Worm (Caenorhabditis elegans): Measurements from ENCODE around the gene C07H6.9.

C07H6.9 gene

ce11 chrIII:7542037-7542436 is 42.8 kb upstream of the C07H6.9 start:
- TF ChIP-seq bed-3 (GFP tag; optimal IDR thresholded peaks at IDR 0.05) (no peak), nhr-76 (tag; optimal IDR thresholded peaks at IDR 0.05) (no peak), snpc-4 (tag; optimal IDR thresholded peaks at IDR 0.05) (no peak), sem-2 (GFP tag; optimal IDR thresholded peaks at IDR 0.05) (no peak), cnd-1 (tag; optimal IDR thresholded peaks at IDR 0.05) (no peak), pha-4 (tag; optimal IDR thresholded peaks at IDR 0.05) (no peak), elt-3 (tag; optimal IDR thresholded peaks at IDR 0.05) (no peak), zip-8 (tag; optimal IDR thresholded peaks at IDR 0.05) (no peak), ztf-11 (tag; optimal IDR thresholded peaks at IDR 0.05) (no peak), unc-120 (tag; optimal IDR thresholded peaks at IDR 0.05; ENCODE audit: poor library complexity, severe bottlenecking) (no peak), nhr-2 (tag; optimal IDR thresholded peaks at IDR 0.05) (no peak), nhr-28 (tag; optimal IDR thresholded peaks at IDR 0.05) (no peak), M03D4.4 (tag; optimal IDR thresholded peaks at IDR 0.05) (no peak), unc-39 (tag; optimal IDR thresholded peaks at IDR 0.05) (no peak), ham-2 (GFP tag; optimal IDR thresholded peaks at IDR 0.05) (no peak), elt-1 (tag; optimal IDR thresholded peaks at IDR 0.05; ENCODE audit: borderline replicate concordance, insufficient read depth) (no peak), unc-62 (GFP tag; optimal IDR thresholded peaks at IDR 0.05) (no peak), ces-1 (GFP tag; optimal IDR thresholded peaks at IDR 0.05) (no peak)

ce11 chrIII:7536559-7536958 is 37.3 kb upstream of the C07H6.9 start, which contains the start of gene lin-39:
Gene lin-39 (minus strand): TSS chrIII:7536632.
- TF ChIP-seq lin-13 (tag; optimal IDR thresholded peaks at IDR 0.05) (no peak), unc-62 (GFP tag; optimal IDR thresholded peaks at IDR 0.05) (peak; percentile 44), bed-3 (GFP tag; optimal IDR thresholded peaks at IDR 0.05) (no peak)

- TF ChIP-seq nhr-76 (tag; optimal IDR thresholded peaks at IDR 0.05), result no peak
- no peak for TF ChIP-seq M03D4.4 (tag; optimal IDR thresholded peaks at IDR 0.05)
- TF ChIP-seq ceh-39 (tag; optimal IDR thresholded peaks at IDR 0.05), result no peak
- no peak for TF ChIP-seq lsy-2 (tag; optimal IDR thresholded peaks at IDR 0.05)
- no peak for TF ChIP-seq ceh-83 (GFP tag; optimal IDR thresholded peaks at IDR 0.05)
- no peak for TF ChIP-seq nhr-2 (tag; optimal IDR thresholded peaks at IDR 0.05)
- no peak for TF ChIP-seq sptf-1 (tag; optimal IDR thresholded peaks at IDR 0.05)
- TF ChIP-seq cnd-1 (tag; optimal IDR thresholded peaks at IDR 0.05), result no peak
- no peak for TF ChIP-seq hlh-1 (tag; optimal IDR thresholded peaks at IDR 0.05)
- TF ChIP-seq unc-39 (tag; optimal IDR thresholded peaks at IDR 0.05), result no peak
These were observed 36.1 kb upstream of the C07H6.9 start for ce11 chrIII:7535347-7535746.

ce11 chrIII:7534648-7535047 is 35.4 kb upstream of the C07H6.9 start:
- TF ChIP-seq unc-120 (tag; optimal IDR thresholded peaks at IDR 0.05; ENCODE audit: poor library complexity, severe bottlenecking) (peak; percentile 45), hlh-1 (tag; optimal IDR thresholded peaks at IDR 0.05) (peak; percentile 45), sptf-1 (tag; optimal IDR thresholded peaks at IDR 0.05) (no peak), pha-4 (tag; optimal IDR thresholded peaks at IDR 0.05) (no peak), unc-62 (GFP tag; optimal IDR thresholded peaks at IDR 0.05) (peak; percentile 82), flh-1 (GFP tag; optimal IDR thresholded peaks at IDR 0.05) (no peak), lin-13 (tag; optimal IDR thresholded peaks at IDR 0.05) (no peak), mab-5 (tag; optimal IDR thresholded peaks at IDR 0.05) (no peak), bed-3 (GFP tag; optimal IDR thresholded peaks at IDR 0.05) (no peak), lsy-2 (tag; optimal IDR thresholded peaks at IDR 0.05) (peak; percentile 29)

ce11 chrIII:7533012-7533411 is 33.7 kb upstream of the C07H6.9 start:
- TF ChIP-seq ceh-83 (GFP tag; optimal IDR thresholded peaks at IDR 0.05) (no peak), drap-1 (GFP tag; optimal IDR thresholded peaks at IDR 0.05) (no peak), bed-3 (GFP tag; optimal IDR thresholded peaks at IDR 0.05) (no peak), cnd-1 (tag; optimal IDR thresholded peaks at IDR 0.05) (no peak), elt-3 (tag; optimal IDR thresholded peaks at IDR 0.05) (no peak), nhr-237 (tag; optimal IDR thresholded peaks at IDR 0.05) (no peak), tbx-8 (GFP tag; optimal IDR thresholded peaks at IDR 0.05) (no peak), zip-8 (tag; optimal IDR thresholded peaks at IDR 0.05) (no peak), snpc-4 (tag; optimal IDR thresholded peaks at IDR 0.05) (no peak), ces-1 (GFP tag; optimal IDR thresholded peaks at IDR 0.05) (no peak), ceh-43 (GFP tag; optimal IDR thresholded peaks at IDR 0.05) (no peak), M03D4.4 (tag; optimal IDR thresholded peaks at IDR 0.05) (no peak), lsy-2 (tag; optimal IDR thresholded peaks at IDR 0.05) (no peak), sptf-1 (tag; optimal IDR thresholded peaks at IDR 0.05) (no peak), sem-2 (GFP tag; optimal IDR thresholded peaks at IDR 0.05) (no peak), mab-5 (tag; optimal IDR thresholded peaks at IDR 0.05) (no peak), ham-2 (GFP tag; optimal IDR thresholded peaks at IDR 0.05) (no peak), nhr-76 (tag; optimal IDR thresholded peaks at IDR 0.05) (no peak), nhr-28 (tag; optimal IDR thresholded peaks at IDR 0.05) (no peak)
